Worm (Caenorhabditis elegans): ENCODE measurements around the gene idpp-16.
A peak's percentile ranks its signal among the peaks of the same experiment; 100 is the strongest.

idpp-16 gene

ce11 chrV:11644166-11644565, 37.8 kb upstream of the idpp-16 start, which contains the start of gene bir-1 (continued):
- TF ChIP-seq Y79H2A.3 (GFP tag; conservative IDR thresholded peaks at IDR 0.05) = no peak
- TF ChIP-seq hmg-1.2 (GFP tag; IDR thresholded peaks at IDR 0.05) = peak; percentile 34; the same call in 1 of the 2 replicates
- no peak for TF ChIP-seq ztf-6 (GFP tag; IDR thresholded peaks at IDR 0.05)
- TF ChIP-seq lin-35 (GFP tag; optimal IDR thresholded peaks at IDR 0.05) = no peak
- TF ChIP-seq zfh-2 (GFP tag; conservative IDR thresholded peaks at IDR 0.05) = 0 out of 2 replicates have a peak, but pooled peaks have one; percentile 8
- TF ChIP-seq B0019.2 (GFP tag; conservative IDR thresholded peaks at IDR 0.05) = no peak
- no peak for TF ChIP-seq nhr-90 (tag; optimal IDR thresholded peaks at IDR 0.05)
- TF ChIP-seq mcd-1 (GFP tag; IDR thresholded peaks at IDR 0.05) = peak; percentile 74
- TF ChIP-seq C17E4.6 (GFP tag; IDR thresholded peaks at IDR 0.05) = no peak
- no peak for TF ChIP-seq egl-44 (GFP tag; IDR thresholded peaks at IDR 0.05)
- TF ChIP-seq ztf-22 (GFP tag; optimal IDR thresholded peaks at IDR 0.05) = no peak
- TF ChIP-seq F33H1.4 (GFP tag; IDR thresholded peaks at IDR 0.05) = peak; percentile 30; the same call in 1 of the 2 replicates
- TF ChIP-seq Y95B8A.8 (GFP tag; IDR thresholded peaks at IDR 0.05) = peak; percentile 46; the same call in 1 of the 2 replicates
- TF ChIP-seq rpc-1 (optimal IDR thresholded peaks at IDR 0.05) = no peak
- TF ChIP-seq rpc-1 (tag; optimal IDR thresholded peaks at IDR 0.05) = no peak
- TF ChIP-seq ceh-91 (GFP tag; IDR thresholded peaks at IDR 0.05) = 0 out of 2 replicates have a peak, but pooled peaks have one; percentile 35
- no peak for TF ChIP-seq B0035.1 (tag; optimal IDR thresholded peaks at IDR 0.05)
- no peak for TF ChIP-seq sea-2 (GFP tag; IDR thresholded peaks at IDR 0.05)
- TF ChIP-seq sdz-38 (tag; optimal IDR thresholded peaks at IDR 0.05) = no peak
- TF ChIP-seq madf-3 (GFP tag; IDR thresholded peaks at IDR 0.05) = no peak
- no peak for TF ChIP-seq F22D6.2 (tag; optimal IDR thresholded peaks at IDR 0.05)
- peak; percentile 22 for TF ChIP-seq tbp1 (GFP tag; optimal IDR thresholded peaks at IDR 0.05)
- TF ChIP-seq F39B2.1 (GFP tag; IDR thresholded peaks at IDR 0.05) = no peak
- TF ChIP-seq unc-62 (GFP tag; optimal IDR thresholded peaks at IDR 0.05) = no peak
- TF ChIP-seq athp-1 (tag; optimal IDR thresholded peaks at IDR 0.05) = peak; percentile 52
- 0 out of 2 replicates have a peak, but pooled peaks have one; percentile 23 for TF ChIP-seq ekl-4 (GFP tag; IDR thresholded peaks at IDR 0.05)
- peak; percentile 15; the same call in 1 of the 2 replicates for TF ChIP-seq madf-8 (GFP tag; conservative IDR thresholded peaks at IDR 0.05)
- TF ChIP-seq dpl-1 (GFP tag; optimal IDR thresholded peaks at IDR 0.05) = peak; percentile 25
- no peak for TF ChIP-seq gei-17 (GFP tag; optimal IDR thresholded peaks at IDR 0.05)
- no peak for TF ChIP-seq hlh-26 (GFP tag; conservative IDR thresholded peaks at IDR 0.05)
- TF ChIP-seq bed-1 (GFP tag; IDR thresholded peaks at IDR 0.05) = no peak
- no peak for TF ChIP-seq ztf-26 (tag; optimal IDR thresholded peaks at IDR 0.05)
- TF ChIP-seq Y53F4B.3 (GFP tag; IDR thresholded peaks at IDR 0.05) = no peak
- TF ChIP-seq nfya-2 (GFP tag; IDR thresholded peaks at IDR 0.05) = no peak
- no peak for TF ChIP-seq cebp-1 (GFP tag; IDR thresholded peaks at IDR 0.05)
- peak; percentile 52 for TF ChIP-seq cebp-1 (tag; optimal IDR thresholded peaks at IDR 0.05)
- TF ChIP-seq lin-54 (GFP tag; optimal IDR thresholded peaks at IDR 0.05) = peak; percentile 32
- peak; percentile 21 for TF ChIP-seq him-1 (tag; optimal IDR thresholded peaks at IDR 0.05)
- TF ChIP-seq K11D2.4 (GFP tag; IDR thresholded peaks at IDR 0.05) = no peak
- no peak for TF ChIP-seq snpc-4 (GFP tag; optimal IDR thresholded peaks at IDR 0.05)
- peak in 2 of 4 experiments; percentile 37 to 58 for TF ChIP-seq snpc-4 (tag; optimal IDR thresholded peaks at IDR 0.05)
- no peak for TF ChIP-seq lin-26 (GFP tag; IDR thresholded peaks at IDR 0.05)
- peak; percentile 82 for TF ChIP-seq dox-1 (GFP tag; IDR thresholded peaks at IDR 0.05)
- TF ChIP-seq F57C9.4 (tag; optimal IDR thresholded peaks at IDR 0.05) = no peak
- no peak for TF ChIP-seq ztf-3 (GFP tag; optimal IDR thresholded peaks at IDR 0.05)
- TF ChIP-seq nhr-80 (tag; optimal IDR thresholded peaks at IDR 0.05) = peak; percentile 50
- no peak for TF ChIP-seq xnd-1 (tag; optimal IDR thresholded peaks at IDR 0.05)
- TF ChIP-seq F55B11.4 (tag; optimal IDR thresholded peaks at IDR 0.05; ENCODE audit: borderline replicate concordance, insufficient read depth) = no peak
- TF ChIP-seq F37B4.10 (GFP tag; IDR thresholded peaks at IDR 0.05) = no peak
- peak; percentile 35 for TF ChIP-seq madf-10 (tag; optimal IDR thresholded peaks at IDR 0.05)
